Worm (Caenorhabditis elegans) whole organism, L2 larva: ENCODE results near the gene K04C1.5.

Experiments used
- ceh-82 ChIP-seq: fragments of 150-350 bp; optimal IDR thresholded peaks from 2 replicates; lab custom pipeline; 2014; ENCODE audit warnings: missing biosample characterization, missing genetic modification characterization
- dmd-4 ChIP-seq: sonication (generic microtip); optimal IDR thresholded peaks from 2 replicates; lab custom pipeline; 2017; ENCODE audit warnings: missing biosample characterization, missing genetic modification characterization
- fos-1 ChIP-seq: fragments of 150-350 bp; optimal IDR thresholded peaks from 2 replicates; lab custom pipeline; 2014; ENCODE audit warnings: missing biosample characterization, missing genetic modification characterization
- lin-13 ChIP-seq: fragments of 150-350 bp; optimal IDR thresholded peaks from 2 replicates; lab custom pipeline; 2014; ENCODE audit warnings: missing biosample characterization, missing genetic modification reagents, missing genetic modification characterization
- mab-5 ChIP-seq: fragments of 150-350 bp; optimal IDR thresholded peaks from 2 replicates; lab custom pipeline; 2014; ENCODE audit warnings: missing biosample characterization, missing genetic modification characterization
- mdl-1 ChIP-seq, 2 experiments: fragments of 150-350 bp in 1 of 2; sonication (generic microtip) in 1 of 2; optimal IDR thresholded peaks; 2 replicates each; lab custom pipeline; 2017; ENCODE audit warnings: missing biosample characterization in 2 of 2, missing genetic modification characterization in 2 of 2
- nhr-11 ChIP-seq: fragments of 150-350 bp; optimal IDR thresholded peaks from 2 replicates; lab custom pipeline; 2014; ENCODE audit warnings: missing biosample characterization, missing genetic modification characterization
- nhr-12 ChIP-seq: fragments of 150-350 bp; optimal IDR thresholded peaks from 2 replicates; lab custom pipeline; 2014; ENCODE audit warnings: missing biosample characterization, missing genetic modification characterization
- nhr-237 ChIP-seq: fragments of 150-350 bp; optimal IDR thresholded peaks from 2 replicates; lab custom pipeline; 2014; ENCODE audit warnings: missing biosample characterization, missing genetic modification characterization
- unc-62 ChIP-seq: fragments of 150-350 bp; optimal IDR thresholded peaks from 2 replicates; lab custom pipeline; 2014; ENCODE audit warnings: missing biosample characterization, missing genetic modification reagents, missing genetic modification characterization

ce11 chrX:14240205-14240604 is 7.6 kb upstream of the K04C1.5 start:
- TF ChIP-seq lin-13 (GFP tag; lab: Kevin White, UChicago) (no peak), nhr-11 (tag; lab: Kevin White, UChicago) (no peak), unc-62 (GFP tag; lab: Kevin White, UChicago) (no peak), ceh-82 (tag; lab: Kevin White, UChicago) (no peak), fos-1 (tag; lab: Kevin White, UChicago) (no peak), nhr-237 (tag; lab: Kevin White, UChicago) (no peak), mab-5 (tag; lab: Kevin White, UChicago) (no peak), dmd-4 (no peak), mdl-1 (tag; optimal IDR thresholded peaks at IDR 0.05; lab: Kevin White, UChicago) (no peak), nhr-12 (tag; lab: Kevin White, UChicago) (no peak)
